Fruit fly (Drosophila melanogaster) whole organism: ENCODE results near the gene Actbeta.

Experiments used
- CG8478 ChIP-seq: fragments of >200 bp; optimal IDR thresholded peaks from 2 replicates; lab custom pipeline; 2018; ENCODE audit warnings: inconsistent platforms
- Dll ChIP-seq: fragments of >200 bp; optimal IDR thresholded peaks from 2 replicates; lab custom pipeline; 2017
- EcR ChIP-seq, 2 experiments: fragments of >200 bp; optimal IDR thresholded peaks; 2 replicates each; lab custom pipeline; 2017; ENCODE audit warnings: missing biosample characterization in 2 of 2, missing genetic modification characterization in 2 of 2, missing genetic modification reagents in 2 of 2
- pan ChIP-seq: fragments of >200 bp; optimal IDR thresholded peaks from 2 replicates; lab custom pipeline; 2017
- psq ChIP-seq: fragments of >200 bp; optimal IDR thresholded peaks from 2 replicates; lab custom pipeline; 2017
- usp ChIP-seq: fragments of >200 bp; optimal IDR thresholded peaks from 2 replicates; lab custom pipeline; 2017; ENCODE audit warnings: missing biosample characterization, missing genetic modification characterization, mixed read lengths

DNA sequence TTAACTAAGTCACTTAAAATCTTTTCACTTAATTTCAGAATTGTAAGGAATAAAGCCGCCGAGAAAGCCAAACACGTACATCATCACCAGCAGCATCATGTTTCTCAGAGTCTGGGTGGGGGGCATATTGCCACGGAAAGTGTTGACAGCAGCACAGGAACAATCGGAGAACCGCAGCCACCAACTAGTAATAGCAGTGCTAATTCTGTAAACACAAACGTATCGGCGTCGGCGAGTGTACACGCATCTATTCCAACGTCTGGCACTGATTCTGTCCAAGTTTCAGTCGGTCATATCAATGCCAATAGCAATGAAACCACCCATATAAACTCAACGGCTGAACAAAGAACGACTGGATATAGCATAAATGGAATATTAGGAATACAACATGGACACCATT lies 21.5 kb upstream of the Actbeta start:
- no peak for TF ChIP-seq EcR (GFP tag; optimal IDR thresholded peaks at IDR 0.05; lab: Kevin White, UChicago)
- TF ChIP-seq CG8478 (lab: Kevin White, UChicago), result no peak
- TF ChIP-seq psq (lab: Kevin White, UChicago), result no peak
- no peak for TF ChIP-seq pan (lab: Kevin White, UChicago)
- no peak for TF ChIP-seq Dll (lab: Kevin White, UChicago)
- TF ChIP-seq usp (GFP tag; lab: Kevin White, UChicago), result no peak
